Worm (Caenorhabditis elegans) whole organism, L2 larva: ENCODE measurements around the gene elt-3.

Experiments used
- egl-27 ChIP-seq: sonication (generic microtip); optimal IDR thresholded peaks from 3 replicates; lab custom pipeline; 2017; ENCODE audit warnings: missing biosample characterization, missing genetic modification reagents, missing genetic modification characterization
- elt-1 ChIP-seq: fragments of 150-350 bp; optimal IDR thresholded peaks from 2 replicates; lab custom pipeline; 2014; ENCODE audit warnings: missing biosample characterization, missing genetic modification characterization
- lin-39 ChIP-seq: fragments of 150-350 bp; optimal IDR thresholded peaks from 2 replicates; lab custom pipeline; 2014; ENCODE audit warnings: missing biosample characterization, missing genetic modification reagents, missing genetic modification characterization
- nhr-77 ChIP-seq: fragments of 150-350 bp; optimal IDR thresholded peaks from 2 replicates; lab custom pipeline; 2014; ENCODE audit warnings: missing biosample characterization, missing genetic modification characterization
- unc-39 ChIP-seq: fragments of 150-350 bp; optimal IDR thresholded peaks from 2 replicates; lab custom pipeline; 2014; ENCODE audit warnings: missing biosample characterization, missing genetic modification characterization

DNA sequence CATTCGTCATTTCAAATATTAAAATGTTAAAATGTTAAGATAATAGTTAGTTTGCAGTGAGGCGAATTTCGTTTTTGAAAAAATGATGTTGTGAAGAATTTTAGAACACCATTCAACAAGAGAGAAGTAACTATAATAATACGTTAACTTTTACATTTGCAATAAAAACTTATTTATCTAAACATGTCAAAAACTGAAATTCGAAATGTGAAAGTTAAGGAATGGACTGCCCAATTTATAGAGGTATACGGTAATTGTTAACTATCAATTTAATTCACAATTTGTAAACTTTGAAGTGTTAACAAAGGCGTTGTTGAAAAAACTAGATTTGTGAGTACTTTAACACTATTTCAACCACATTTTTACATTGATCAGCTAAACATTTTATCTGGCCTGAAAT, 30.9 kb upstream of the elt-3 start:
- no peak for TF ChIP-seq elt-1
- TF ChIP-seq nhr-77 (tag; lab: Kevin White, UChicago), result no peak
- TF ChIP-seq egl-27 (tag; lab: Kevin White, UChicago), result no peak
- TF ChIP-seq lin-39 (tag; lab: Kevin White, UChicago), result no peak
- TF ChIP-seq unc-39 (tag; lab: Kevin White, UChicago), result no peak
